Fruit fly (Drosophila melanogaster): ENCODE measurements around the gene Gba1a.

Gene Gba1a

DNA sequence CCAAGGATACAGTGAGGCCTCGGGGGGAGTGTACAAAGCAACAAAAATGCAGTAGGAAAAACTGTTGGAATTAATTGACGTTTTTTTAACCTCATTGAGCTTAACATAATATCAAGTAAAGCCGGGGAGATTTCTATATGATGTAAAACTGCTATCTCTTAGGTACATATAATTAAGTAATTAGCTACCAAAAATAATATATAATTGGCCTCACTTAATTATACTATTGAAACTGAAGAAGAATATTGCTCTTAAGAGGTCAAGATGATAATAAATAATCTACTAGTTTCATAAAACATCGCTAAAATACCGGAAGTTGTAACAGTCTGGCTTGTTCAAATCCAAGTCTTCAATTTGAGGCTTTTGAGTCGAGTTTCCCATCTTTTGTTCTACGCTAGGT is 33.0 kb upstream of the Gba1a start (continued):
- TF ChIP-seq lilli (GFP tag; optimal IDR thresholded peaks at IDR 0.05), result peak; percentile 38
- no peak for TF ChIP-seq Oaz (GFP tag; IDR thresholded peaks at IDR 0.05)
- no peak for TF ChIP-seq Spps (tag; optimal IDR thresholded peaks at IDR 0.05)
- TF ChIP-seq CG15514 (GFP tag; optimal IDR thresholded peaks at IDR 0.05), result no peak
- TF ChIP-seq lbe (GFP tag; optimal IDR thresholded peaks at IDR 0.05), result no peak
- no peak for TF ChIP-seq tap (tag; optimal IDR thresholded peaks at IDR 0.05)
- peak; percentile 31 for TF ChIP-seq BtbVII (GFP tag; optimal IDR thresholded peaks at IDR 0.05)
- TF ChIP-seq CG10274 (GFP tag; optimal IDR thresholded peaks at IDR 0.05), result no peak
- TF ChIP-seq HHEX (GFP tag; optimal IDR thresholded peaks at IDR 0.05), result peak; percentile 22
- TF ChIP-seq E2f1 (GFP tag; IDR thresholded peaks at IDR 0.05), result no peak
- no peak for TF ChIP-seq CG8944 (GFP tag; optimal IDR thresholded peaks at IDR 0.05)
- TF ChIP-seq CG13775 (GFP tag; optimal IDR thresholded peaks at IDR 0.05), result no peak
- TF ChIP-seq ttk (GFP tag; IDR thresholded peaks at IDR 0.05), result no peak
- no peak for TF ChIP-seq en (GFP tag; optimal IDR thresholded peaks at IDR 0.05)
- no peak for TF ChIP-seq ab (GFP tag; optimal IDR thresholded peaks at IDR 0.05)
- TF ChIP-seq CG4854 (GFP tag; optimal IDR thresholded peaks at IDR 0.05), result no peak
- no peak for TF ChIP-seq Dip2 (GFP tag; IDR thresholded peaks at IDR 0.05)
- peak; percentile 45 for TF ChIP-seq CG2120 (GFP tag; optimal IDR thresholded peaks at IDR 0.05)
- no peak for TF ChIP-seq HmgD (GFP tag; optimal IDR thresholded peaks at IDR 0.05)
- no peak for TF ChIP-seq CG10366 (GFP tag; IDR thresholded peaks at IDR 0.05)
- TF ChIP-seq Dll (GFP tag; IDR thresholded peaks at IDR 0.05; ENCODE audit: partially characterized antibody), result no peak
- 0 out of 3 replicates have a peak, but pooled peaks have one; percentile 35 for TF ChIP-seq row (GFP tag; IDR thresholded peaks at IDR 0.05)
- TF ChIP-seq CG31441 (GFP tag; IDR thresholded peaks at IDR 0.05), result 0 out of 2 replicates have a peak, but pooled peaks have one; percentile 17
- no peak for TF ChIP-seq disco-r (GFP tag; optimal IDR thresholded peaks at IDR 0.05)
- no peak for TF ChIP-seq hth (optimal IDR thresholded peaks at IDR 0.05)
- no peak for TF ChIP-seq onecut (GFP tag; IDR thresholded peaks at IDR 0.05)
- TF ChIP-seq unpg (GFP tag; optimal IDR thresholded peaks at IDR 0.05), result no peak
- no peak for TF ChIP-seq Poxn (GFP tag; IDR thresholded peaks at IDR 0.05)
- TF ChIP-seq CG17361 (GFP tag; IDR thresholded peaks at IDR 0.05), result peak; percentile 26; the same call in 1 of the 3 replicates
- TF ChIP-seq sd (tag; optimal IDR thresholded peaks at IDR 0.05), result no peak
- TF ChIP-seq mam (GFP tag; optimal IDR thresholded peaks at IDR 0.05), result peak; percentile 1
- peak; percentile 16 for TF ChIP-seq CG9727 (GFP tag; optimal IDR thresholded peaks at IDR 0.05)
- no peak for TF ChIP-seq slbo (GFP tag; IDR thresholded peaks at IDR 0.05)
- TF ChIP-seq nerfin-2 (GFP tag; IDR thresholded peaks at IDR 0.05; ENCODE audit: partially characterized antibody), result no peak
- TF ChIP-seq ind (GFP tag; optimal IDR thresholded peaks at IDR 0.05), result no peak
- no peak for TF ChIP-seq ham (GFP tag; IDR thresholded peaks at IDR 0.05)
- no peak for TF ChIP-seq croc (GFP tag; conservative IDR thresholded peaks at IDR 0.05)
- TF ChIP-seq twi (tag; optimal IDR thresholded peaks at IDR 0.05), result no peak
- no peak for TF ChIP-seq CG6254 (GFP tag; optimal IDR thresholded peaks at IDR 0.05)
- no peak for TF ChIP-seq wek (GFP tag; optimal IDR thresholded peaks at IDR 0.05)
- no peak for TF ChIP-seq pros (GFP tag; optimal IDR thresholded peaks at IDR 0.05)
- peak; percentile 7 for TF ChIP-seq caup (GFP tag; optimal IDR thresholded peaks at IDR 0.05; ENCODE audit: severe bottlenecking)
- TF ChIP-seq CoRest (tag; optimal IDR thresholded peaks at IDR 0.05), result peak; percentile 6
- TF ChIP-seq gt (GFP tag; IDR thresholded peaks at IDR 0.05), result no peak
- TF ChIP-seq Lhr (GFP tag; optimal IDR thresholded peaks at IDR 0.05), result no peak
- TF ChIP-seq H2.0 (GFP tag; IDR thresholded peaks at IDR 0.05), result no peak
- TF ChIP-seq Asciz (GFP tag; optimal IDR thresholded peaks at IDR 0.05), result no peak
- TF ChIP-seq sens (GFP tag), result peak; percentile 69
- TF ChIP-seq CG4404 (GFP tag; IDR thresholded peaks at IDR 0.05), result no peak
- no peak for TF ChIP-seq CG15269 (tag; optimal IDR thresholded peaks at IDR 0.05)
- TF ChIP-seq zf30C (GFP tag; optimal IDR thresholded peaks at IDR 0.05), result no peak
- no peak for TF ChIP-seq repo (GFP tag; optimal IDR thresholded peaks at IDR 0.05)
